Worm (Caenorhabditis elegans): ENCODE results near the gene M01D1.12.

- TF ChIP-seq fkh-10 (GFP tag; optimal IDR thresholded peaks at IDR 0.05), result no peak
- TF ChIP-seq lin-13 (GFP tag; optimal IDR thresholded peaks at IDR 0.05), result no peak
- TF ChIP-seq unc-86 (tag; optimal IDR thresholded peaks at IDR 0.05), result no peak
- TF ChIP-seq nhr-20 (tag; optimal IDR thresholded peaks at IDR 0.05), result no peak
- TF ChIP-seq vab-15 (tag; optimal IDR thresholded peaks at IDR 0.05), result no peak
- TF ChIP-seq ztf-4 (tag; optimal IDR thresholded peaks at IDR 0.05), result no peak
- no peak for TF ChIP-seq unc-62 (GFP tag; optimal IDR thresholded peaks at IDR 0.05)
- TF ChIP-seq jun-1 (tag; optimal IDR thresholded peaks at IDR 0.05), result no peak
- TF ChIP-seq snpc-4 (tag; optimal IDR thresholded peaks at IDR 0.05), result no peak
- TF ChIP-seq dpl-1 (GFP tag; optimal IDR thresholded peaks at IDR 0.05), result no peak
- TF ChIP-seq zag-1 (tag; optimal IDR thresholded peaks at IDR 0.05), result no peak
- TF ChIP-seq sox-4 (tag; optimal IDR thresholded peaks at IDR 0.05), result no peak
- no peak for TF ChIP-seq unc-130 (tag; optimal IDR thresholded peaks at IDR 0.05)
Measured at ce11 chrII:1001351-1001750, 25.4 kb upstream of the M01D1.12 start, which contains the start of the genes fbxb-30 and F45D11.5.
